Fruit fly (Drosophila melanogaster): ENCODE measurements around the gene mura.

Gene mura

dm6 chr3R:9600558-9600959, 49.0 kb upstream of the mura start (continued):
- TF ChIP-seq dm (GFP tag; optimal IDR thresholded peaks at IDR 0.05) (no peak), CG14050 (GFP tag; IDR thresholded peaks at IDR 0.05) (no peak), CG5245 (GFP tag; optimal IDR thresholded peaks at IDR 0.05) (peak; percentile 6), CG18011 (GFP tag; optimal IDR thresholded peaks at IDR 0.05) (peak; percentile 14), onecut (GFP tag; IDR thresholded peaks at IDR 0.05) (no peak), lov (optimal IDR thresholded peaks at IDR 0.05) (no peak), lov (GFP tag; IDR thresholded peaks at IDR 0.05) (no peak), CG33213 (GFP tag; optimal IDR thresholded peaks at IDR 0.05) (no peak), kni (GFP tag; optimal IDR thresholded peaks at IDR 0.05) (no peak), Ssrp (tag; optimal IDR thresholded peaks at IDR 0.05) (peak; percentile 4), CG14441 (GFP tag; IDR thresholded peaks at IDR 0.05) (peak; percentile 47; the same call in 1 of the 2 replicates), MBD-R2 (GFP tag; IDR thresholded peaks at IDR 0.05) (peak; percentile 11; the same call in 1 of the 2 replicates), CG4617 (GFP tag; optimal IDR thresholded peaks at IDR 0.05; ENCODE audit: borderline replicate concordance) (no peak), Rfx (GFP tag; IDR thresholded peaks at IDR 0.05) (no peak), hb (GFP tag; IDR thresholded peaks at IDR 0.05; ENCODE audit: partially characterized antibody) (no peak), NfI (GFP tag; optimal IDR thresholded peaks at IDR 0.05) (peak; percentile 2), Hey (tag; optimal IDR thresholded peaks at IDR 0.05) (no peak), CG18262 (tag; optimal IDR thresholded peaks at IDR 0.05) (peak; percentile 56), amos (GFP tag; IDR thresholded peaks at IDR 0.05; ENCODE audit: partially characterized antibody) (no peak), gem (tag; optimal IDR thresholded peaks at IDR 0.05) (peak; percentile 57), PHDP (tag; optimal IDR thresholded peaks at IDR 0.05) (peak; percentile 61), CrebB (tag; optimal IDR thresholded peaks at IDR 0.05) (no peak), CG6791 (GFP tag; IDR thresholded peaks at IDR 0.05; ENCODE audit: partially characterized antibody) (no peak), Asciz (GFP tag; optimal IDR thresholded peaks at IDR 0.05) (peak; percentile 63), repo (GFP tag; optimal IDR thresholded peaks at IDR 0.05) (no peak), ara (GFP tag; IDR thresholded peaks at IDR 0.05) (no peak), Trl (optimal IDR thresholded peaks at IDR 0.05) (no peak), Trl (GFP tag; optimal IDR thresholded peaks at IDR 0.05) (no peak), emc (GFP tag; optimal IDR thresholded peaks at IDR 0.05) (no peak), Fer3 (tag; optimal IDR thresholded peaks at IDR 0.05) (peak; percentile 34), Gug (GFP tag; IDR thresholded peaks at IDR 0.05) (no peak), CG14860 (GFP tag; IDR thresholded peaks at IDR 0.05; ENCODE audit: partially characterized antibody) (no peak), Abd-B (GFP tag; optimal IDR thresholded peaks at IDR 0.05) (no peak), CG7786 (GFP tag; optimal IDR thresholded peaks at IDR 0.05) (no peak), da (GFP tag; optimal IDR thresholded peaks at IDR 0.05) (no peak), Nf-YC (tag; optimal IDR thresholded peaks at IDR 0.05) (no peak), CG9215 (GFP tag; IDR thresholded peaks at IDR 0.05) (peak; percentile 53), maf-S (GFP tag; optimal IDR thresholded peaks at IDR 0.05) (no peak), Atf6 (GFP tag; IDR thresholded peaks at IDR 0.05) (peak; percentile 40; the same call in 1 of the 2 replicates), slp2 (GFP tag; optimal IDR thresholded peaks at IDR 0.05) (no peak), sd (tag; optimal IDR thresholded peaks at IDR 0.05) (peak; percentile 2), ato (GFP tag; IDR thresholded peaks at IDR 0.05; ENCODE audit: partially characterized antibody) (no peak), CG18599 (GFP tag; optimal IDR thresholded peaks at IDR 0.05) (peak; percentile 89), CG1233 (GFP tag; optimal IDR thresholded peaks at IDR 0.05) (peak; percentile 53), HLHmδ (GFP tag; optimal IDR thresholded peaks at IDR 0.05) (no peak), CG9609 (GFP tag; optimal IDR thresholded peaks at IDR 0.05) (no peak), CG1529 (GFP tag; optimal IDR thresholded peaks at IDR 0.05) (peak; percentile 15), sr (GFP tag; IDR thresholded peaks at IDR 0.05) (no peak), NK7.1 (GFP tag; optimal IDR thresholded peaks at IDR 0.05) (no peak), CG4360 (GFP tag; IDR thresholded peaks at IDR 0.05) (no peak), ken (GFP tag; IDR thresholded peaks at IDR 0.05) (no peak), CG11398 (GFP tag; optimal IDR thresholded peaks at IDR 0.05) (no peak)
